Worm (Caenorhabditis elegans) whole organism, early embryonic: Measurements from ENCODE around the gene pdf-2.

Experiments used
- B0310.2 ChIP-seq: sonication (generic microtip); optimal IDR thresholded peaks from 2 replicates; lab custom pipeline; 2016; ENCODE audit warnings: mild to moderate bottlenecking, missing genetic modification characterization, missing compliant biosample characterization
- F13C5.2 ChIP-seq: sonication (generic microtip); optimal IDR thresholded peaks from 2 replicates; lab custom pipeline; 2017; ENCODE audit warnings: mild to moderate bottlenecking, missing genetic modification characterization, inconsistent platforms, missing compliant biosample characterization
- aly-1 ChIP-seq: sonication (generic microtip); optimal IDR thresholded peaks from 2 replicates; lab custom pipeline; 2016; ENCODE audit warnings: missing genetic modification characterization, missing compliant biosample characterization
- ama-1 ChIP-seq: fragments of 150-350 bp; optimal IDR thresholded peaks from 2 replicates; lab custom pipeline; 2014
- ceh-13 ChIP-seq: fragments of 200-800 bp; sonication (Bioruptor generic); optimal IDR thresholded peaks from 2 replicates; lab custom pipeline; 2018; ENCODE audit warnings: mild to moderate bottlenecking, missing genetic modification characterization, missing compliant biosample characterization
- ets-7 ChIP-seq: sonication (generic microtip); optimal IDR thresholded peaks from 2 replicates; lab custom pipeline; 2016; ENCODE audit warnings: missing genotype, missing genetic modification characterization, missing compliant biosample characterization
- flt-1 ChIP-seq: fragments of 200-800 bp; sonication (Bioruptor generic); IDR thresholded peaks from 2 replicates; pipeline ENCODE4 v1.3.6; 2022; ENCODE audit warnings: missing genetic modification characterization, missing compliant biosample characterization
- hmbx-1 ChIP-seq: sonication (generic microtip); optimal IDR thresholded peaks from 2 replicates; lab custom pipeline; 2016; ENCODE audit warnings: mild to moderate bottlenecking, missing genetic modification characterization, missing compliant biosample characterization
- hmg-4 ChIP-seq: fragments of 200-800 bp; sonication (Bioruptor generic); optimal IDR thresholded peaks from 2 replicates; lab custom pipeline; 2018; ENCODE audit warnings: mild to moderate bottlenecking, missing genetic modification characterization, missing compliant biosample characterization
- hnd-1 ChIP-seq: sonication (generic microtip); optimal IDR thresholded peaks from 2 replicates; lab custom pipeline; 2016; ENCODE audit warnings: missing genetic modification characterization, missing compliant biosample characterization
- pes-1 ChIP-seq: fragments of 200-800 bp; sonication (Bioruptor generic); IDR thresholded peaks from 2 replicates; pipeline ENCODE4 v1.3.6; 2022; ENCODE audit warnings: missing genetic modification reagents, missing genetic modification characterization, missing compliant biosample characterization
- scrt-1 ChIP-seq: fragments of 200-800 bp; sonication (Bioruptor generic); IDR thresholded peaks from 2 replicates; pipeline ENCODE4 v1.3.6; 2022; ENCODE audit warnings: missing genetic modification characterization, missing compliant biosample characterization
- sea-1 ChIP-seq: fragments of 200-800 bp; sonication (Bioruptor generic); conservative IDR thresholded peaks from 2 replicates; pipeline ENCODE4 v1.3.6; 2022; ENCODE audit warnings: missing genetic modification characterization, missing compliant biosample characterization
- tbx-37 ChIP-seq: fragments of 200-800 bp; sonication (Bioruptor generic); conservative IDR thresholded peaks from 2 replicates; pipeline ENCODE4 v1.3.6; 2022; ENCODE audit warnings: missing genetic modification reagents, missing genetic modification characterization, missing compliant biosample characterization
- tra-4 ChIP-seq: sonication (generic microtip); optimal IDR thresholded peaks from 2 replicates; lab custom pipeline; 2017; ENCODE audit warnings: missing genetic modification characterization, missing compliant biosample characterization

The pdf-2 gene

ce11 chrX:2212141-2212540, 49.0 kb downstream of the pdf-2 start:
- no peak for TF ChIP-seq hmbx-1 (tag; lab: Kevin White, UChicago)
- TF ChIP-seq ama-1 (lab: Kevin White, UChicago), result no peak
- no peak for TF ChIP-seq ets-7 (tag; lab: Kevin White, UChicago)
- TF ChIP-seq tbx-37 (GFP tag; lab: Robert Waterston, UW), result no peak
- TF ChIP-seq flt-1 (GFP tag; lab: Robert Waterston, UW), result no peak
- no peak for TF ChIP-seq hmg-4 (GFP tag; lab: Kevin White, UChicago)
- no peak for TF ChIP-seq tra-4
- TF ChIP-seq hnd-1, result no peak
- no peak for TF ChIP-seq F13C5.2
- TF ChIP-seq B0310.2 (tag; lab: Kevin White, UChicago), result no peak
- no peak for TF ChIP-seq sea-1
- no peak for TF ChIP-seq aly-1 (tag; lab: Kevin White, UChicago)
- no peak for TF ChIP-seq ceh-13 (GFP tag; lab: Kevin White, UChicago)
- TF ChIP-seq scrt-1 (GFP tag; lab: Robert Waterston, UW), result no peak
- TF ChIP-seq pes-1, result no peak

DNA sequence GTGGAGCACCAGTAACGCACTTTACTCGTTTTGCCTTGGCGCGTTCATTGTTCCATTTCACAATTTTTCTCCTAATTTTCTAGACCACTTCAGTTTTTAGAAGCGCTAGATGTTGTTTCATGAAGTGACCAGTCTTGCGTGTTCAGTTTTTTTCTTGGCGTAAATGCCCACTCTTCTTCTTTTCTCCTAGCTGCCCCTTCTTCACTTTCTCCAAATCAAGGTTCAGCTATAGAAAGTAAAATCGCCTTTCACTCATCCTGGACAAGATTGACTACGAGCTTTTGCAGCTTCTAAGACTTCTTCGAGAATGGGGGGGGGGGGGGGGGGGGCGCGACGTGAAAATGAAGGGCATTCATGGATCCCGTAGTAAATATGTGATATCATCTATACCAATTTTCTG, 49.5 kb downstream of the pdf-2 start:
- TF ChIP-seq hmbx-1 (tag; lab: Kevin White, UChicago), result no peak
- no peak for TF ChIP-seq hmg-4 (GFP tag; lab: Kevin White, UChicago)
- TF ChIP-seq pes-1, result no peak
- no peak for TF ChIP-seq tbx-37 (GFP tag; lab: Robert Waterston, UW)
- TF ChIP-seq aly-1 (tag; lab: Kevin White, UChicago), result no peak
- no peak for TF ChIP-seq flt-1 (GFP tag; lab: Robert Waterston, UW)
- TF ChIP-seq tra-4, result no peak
